Fruit fly (Drosophila melanogaster) whole organism, adult: ENCODE measurements around the gene eater.

Experiments
- CG1620 ChIP-seq: fragments of 200-800 bp; sonication (Bioruptor generic); optimal IDR thresholded peaks from 2 replicates; lab custom pipeline; 2016; ENCODE audit warnings: missing biosample characterization, missing genetic modification characterization
- CG5204 ChIP-seq: fragments of 200-800 bp; sonication (Bioruptor generic); optimal IDR thresholded peaks from 2 replicates; lab custom pipeline; 2016; ENCODE audit warnings: missing biosample characterization, missing genetic modification characterization
- CG7045 ChIP-seq: fragments of 200-800 bp; sonication (Bioruptor generic); optimal IDR thresholded peaks from 2 replicates; lab custom pipeline; 2017; ENCODE audit warnings: missing biosample characterization, mild to moderate bottlenecking, missing genetic modification characterization
- CG7101 ChIP-seq: fragments of 200-800 bp; sonication (Bioruptor generic); optimal IDR thresholded peaks from 2 replicates; lab custom pipeline; 2018; ENCODE audit warnings: missing biosample characterization, mild to moderate bottlenecking, missing genetic modification characterization, moderate library complexity
- Clk ChIP-seq: fragments of 200-800 bp; sonication (Bioruptor generic); optimal IDR thresholded peaks from 2 replicates; lab custom pipeline; 2017; ENCODE audit warnings: missing biosample characterization, missing genetic modification characterization
- Hr96 ChIP-seq: fragments of 200-800 bp; sonication (Bioruptor generic); optimal IDR thresholded peaks from 2 replicates; lab custom pipeline; 2016; ENCODE audit warnings: missing biosample characterization, missing genetic modification characterization
- bab1 ChIP-seq: fragments of 200-800 bp; sonication (Bioruptor generic); optimal IDR thresholded peaks from 3 replicates; lab custom pipeline; 2019; ENCODE audit warnings: missing biosample characterization, mild to moderate bottlenecking, missing genetic modification characterization, moderate library complexity
- ovo ChIP-seq: fragments of 200-800 bp; sonication (Bioruptor generic); optimal IDR thresholded peaks from 2 replicates; lab custom pipeline; 2016; ENCODE audit warnings: missing biosample characterization, missing genetic modification characterization
- tj ChIP-seq: fragments of 200-800 bp; sonication (Bioruptor generic); optimal IDR thresholded peaks from 3 replicates; lab custom pipeline; 2017; ENCODE audit warnings: missing biosample characterization, mild to moderate bottlenecking, missing genetic modification characterization, moderate library complexity
- toe ChIP-seq: fragments of 200-800 bp; sonication (Bioruptor generic); optimal IDR thresholded peaks from 2 replicates; lab custom pipeline; 2016; ENCODE audit warnings: missing biosample characterization, missing genetic modification characterization

DNA sequence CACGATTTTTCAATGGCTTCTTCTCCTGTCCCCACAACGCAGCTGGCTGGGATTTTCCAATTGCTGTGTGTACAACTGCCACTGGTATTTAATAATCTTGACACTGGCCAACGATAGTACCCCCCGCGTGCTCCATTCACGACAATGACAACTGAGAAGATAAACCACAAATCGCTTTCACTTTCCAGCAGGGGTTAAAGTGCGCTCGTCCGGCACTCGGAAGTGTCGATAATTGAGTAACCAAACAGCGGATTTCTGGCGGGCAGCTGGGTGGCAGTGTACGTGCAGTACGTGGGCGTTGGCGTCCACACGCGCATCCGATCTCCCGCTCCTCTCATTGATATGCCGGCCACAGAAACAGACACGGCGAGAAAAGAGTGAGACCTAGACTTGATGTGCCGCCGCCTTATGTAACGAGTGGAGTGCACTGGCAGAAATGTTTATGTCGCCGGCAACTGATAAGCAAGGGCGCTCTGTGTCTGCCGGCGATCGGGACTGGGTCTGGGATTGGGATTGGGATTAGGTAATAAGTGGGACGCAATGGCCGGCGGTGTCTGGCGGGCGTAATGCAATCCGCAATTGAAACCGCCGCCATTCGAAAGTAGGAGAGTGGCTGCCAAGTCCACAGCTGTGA, 35.4 kb upstream of the eater start:
- TF ChIP-seq CG1620 (GFP tag; lab: Kevin White, UChicago) (no peak), bab1 (GFP tag; lab: Kevin White, UChicago) (no peak), CG7045 (no peak), Hr96 (no peak), toe (GFP tag; lab: Kevin White, UChicago) (no peak), ovo (GFP tag; lab: Kevin White, UChicago) (no peak), tj (no peak), CG7101 (no peak), CG5204 (no peak), Clk (GFP tag; lab: Kevin White, UChicago) (no peak)
